Fruit fly (Drosophila melanogaster) whole organism, prepupa: ENCODE data around the gene CG9706.

Experiments
- Blimp-1 ChIP-seq: fragments of 200-800 bp; sonication (Bioruptor generic); optimal IDR thresholded peaks from 3 replicates; lab custom pipeline; 2017; ENCODE audit warnings: missing biosample characterization, missing genetic modification characterization, mild to moderate bottlenecking, moderate library complexity, missing genetic modification reagents
- CG10631 ChIP-seq: fragments of 200-800 bp; sonication (Bioruptor generic); optimal IDR thresholded peaks from 2 replicates; lab custom pipeline; 2016; ENCODE audit warnings: missing biosample characterization, missing genetic modification characterization
- CG10669 ChIP-seq: fragments of 200-800 bp; sonication (Bioruptor generic); optimal IDR thresholded peaks from 3 replicates; lab custom pipeline; 2018; ENCODE audit warnings: missing biosample characterization, mild to moderate bottlenecking, missing genetic modification characterization, moderate library complexity
- CG11294 ChIP-seq: fragments of 200-800 bp; sonication (Bioruptor generic); IDR thresholded peaks from 2 replicates; pipeline ENCODE4 v1.3.6; 2022; ENCODE audit warnings: missing biosample characterization, missing genetic modification characterization
- CG11762 ChIP-seq: fragments of 200-800 bp; sonication (Bioruptor generic); optimal IDR thresholded peaks from 3 replicates; lab custom pipeline; 2016; ENCODE audit warnings: missing biosample characterization, missing genetic modification characterization; ENCODE audit not compliant: insufficient read depth
- CG11902 ChIP-seq: fragments of 200-800 bp; sonication (Bioruptor generic); optimal IDR thresholded peaks from 3 replicates; lab custom pipeline; 2016; ENCODE audit warnings: missing biosample characterization, missing genetic modification characterization
- CG15336 ChIP-seq: fragments of 200-800 bp; sonication (Bioruptor generic); IDR thresholded peaks from 2 replicates; pipeline ENCODE4 v1.3.6; 2022; ENCODE audit warnings: missing biosample characterization, missing genetic modification characterization
- CG1621 ChIP-seq: fragments of 200-800 bp; sonication (Bioruptor generic); optimal IDR thresholded peaks from 3 replicates; lab custom pipeline; 2018; ENCODE audit warnings: missing biosample characterization, mild to moderate bottlenecking, missing genetic modification characterization
- CG16779 ChIP-seq: fragments of 200-800 bp; sonication (Bioruptor generic); optimal IDR thresholded peaks from 3 replicates; lab custom pipeline; 2017; ENCODE audit warnings: missing biosample characterization, mild to moderate bottlenecking, missing genetic modification characterization
- CG31627 ChIP-seq: fragments of 200-800 bp; sonication (Bioruptor generic); optimal IDR thresholded peaks from 3 replicates; lab custom pipeline; 2016; ENCODE audit warnings: missing biosample characterization, missing genetic modification characterization
- CG32006 ChIP-seq: fragments of 200-800 bp; sonication (Bioruptor generic); optimal IDR thresholded peaks from 3 replicates; lab custom pipeline; 2017; ENCODE audit warnings: missing biosample characterization, mild to moderate bottlenecking, missing genetic modification characterization
- CG4318 ChIP-seq: fragments of 200-800 bp; sonication (Bioruptor generic); optimal IDR thresholded peaks from 3 replicates; lab custom pipeline; 2017; ENCODE audit warnings: missing biosample characterization, mild to moderate bottlenecking, missing genetic modification characterization
- CG6163 ChIP-seq: fragments of 200-800 bp; sonication (Bioruptor generic); IDR thresholded peaks from 3 replicates; pipeline ENCODE4 v1.3.6; 2022; ENCODE audit warnings: missing biosample characterization, missing genetic modification characterization
- CG6276 ChIP-seq: fragments of 200-800 bp; sonication (Bioruptor generic); optimal IDR thresholded peaks from 2 replicates; lab custom pipeline; 2017; ENCODE audit warnings: missing biosample characterization, mild to moderate bottlenecking, missing genetic modification characterization
- CG6792 ChIP-seq: fragments of 200-800 bp; sonication (Bioruptor generic); optimal IDR thresholded peaks from 3 replicates; lab custom pipeline; 2016; ENCODE audit warnings: missing biosample characterization, missing genetic modification characterization
- CG6808 ChIP-seq: fragments of 200-800 bp; sonication (Bioruptor generic); optimal IDR thresholded peaks from 3 replicates; lab custom pipeline; 2017; ENCODE audit warnings: missing biosample characterization, missing genetic modification characterization, mild to moderate bottlenecking, moderate library complexity, missing genetic modification reagents
- CG6854 ChIP-seq: fragments of 200-800 bp; sonication (Bioruptor generic); optimal IDR thresholded peaks from 2 replicates; lab custom pipeline; 2017; ENCODE audit warnings: missing biosample characterization, mild to moderate bottlenecking, missing genetic modification characterization
- CG7368 ChIP-seq: fragments of 200-800 bp; sonication (Bioruptor generic); optimal IDR thresholded peaks from 3 replicates; lab custom pipeline; 2016; ENCODE audit warnings: missing biosample characterization, missing genetic modification characterization
- CG8119 ChIP-seq: fragments of 200-800 bp; sonication (Bioruptor generic); IDR thresholded peaks from 3 replicates; pipeline ENCODE4 v1.3.6; 2022; ENCODE audit warnings: missing biosample characterization, missing genetic modification characterization
- CG8319 ChIP-seq: fragments of 200-800 bp; sonication (Bioruptor generic); optimal IDR thresholded peaks from 3 replicates; lab custom pipeline; 2016; ENCODE audit warnings: missing biosample characterization, missing genetic modification characterization
- CG8632 ChIP-seq: fragments of 200-800 bp; sonication (Bioruptor generic); optimal IDR thresholded peaks from 3 replicates; lab custom pipeline; 2016; ENCODE audit warnings: missing biosample characterization, missing genetic modification characterization
- CG9139 ChIP-seq: fragments of 200-800 bp; sonication (Bioruptor generic); optimal IDR thresholded peaks from 3 replicates; lab custom pipeline; 2017; ENCODE audit warnings: missing biosample characterization, mild to moderate bottlenecking, missing genetic modification characterization
- Eip93F ChIP-seq: fragments of 200-800 bp; sonication (Bioruptor generic); optimal IDR thresholded peaks from 2 replicates; lab custom pipeline; 2016; ENCODE audit warnings: missing biosample characterization, mild to moderate bottlenecking, missing genetic modification characterization
- Ets21C ChIP-seq: fragments of 200-800 bp; sonication (Bioruptor generic); optimal IDR thresholded peaks from 3 replicates; lab custom pipeline; 2016; ENCODE audit warnings: missing biosample characterization, missing genetic modification characterization
- Ets96B ChIP-seq: fragments of 200-800 bp; optimal IDR thresholded peaks from 2 replicates; lab custom pipeline; 2019; ENCODE audit warnings: missing biosample characterization, mild to moderate bottlenecking, missing genetic modification characterization, moderate library complexity
- Gug ChIP-seq: fragments of 200-800 bp; sonication (Bioruptor generic); IDR thresholded peaks from 2 replicates; pipeline ENCODE4 v1.3.6; 2022; ENCODE audit warnings: missing biosample characterization, missing genetic modification characterization
- Hr38 ChIP-seq: sonication (Bioruptor generic); optimal IDR thresholded peaks from 2 replicates; lab custom pipeline; 2016; ENCODE audit warnings: missing biosample characterization, missing genetic modification characterization
- Hr39 ChIP-seq: fragments of 200-800 bp; sonication (Bioruptor generic); optimal IDR thresholded peaks from 2 replicates; lab custom pipeline; 2016; ENCODE audit warnings: missing biosample characterization, missing genetic modification characterization
- OdsH ChIP-seq: fragments of 200-800 bp; sonication (Bioruptor generic); optimal IDR thresholded peaks from 3 replicates; lab custom pipeline; 2016; ENCODE audit warnings: missing biosample characterization, missing genetic modification characterization
- Smox ChIP-seq: fragments of 200-800 bp; sonication (Bioruptor generic); optimal IDR thresholded peaks from 3 replicates; lab custom pipeline; 2016; ENCODE audit warnings: missing biosample characterization, missing genetic modification characterization
- Sox102F ChIP-seq: fragments of 200-800 bp; sonication (Bioruptor generic); optimal IDR thresholded peaks from 2 replicates; lab custom pipeline; 2016; ENCODE audit warnings: missing biosample characterization, mild to moderate bottlenecking, missing genetic modification characterization
- Sox14 ChIP-seq: fragments of 200-800 bp; sonication (Bioruptor generic); optimal IDR thresholded peaks from 3 replicates; lab custom pipeline; 2016; ENCODE audit warnings: missing biosample characterization, missing genetic modification characterization
- Sox15 ChIP-seq: fragments of 200-800 bp; sonication (Bioruptor generic); optimal IDR thresholded peaks from 3 replicates; lab custom pipeline; 2016; ENCODE audit warnings: missing biosample characterization, missing genetic modification characterization
- achi ChIP-seq: fragments of 200-800 bp; sonication (Bioruptor generic); optimal IDR thresholded peaks from 3 replicates; lab custom pipeline; 2016; ENCODE audit warnings: missing biosample characterization, missing genetic modification characterization
- acj6 ChIP-seq: fragments of 200-800 bp; sonication (Bioruptor generic); optimal IDR thresholded peaks from 3 replicates; lab custom pipeline; 2016; ENCODE audit warnings: missing biosample characterization, missing genetic modification characterization
- cyc ChIP-seq: fragments of 200-800 bp; sonication (Bioruptor generic); optimal IDR thresholded peaks from 3 replicates; lab custom pipeline; 2016; ENCODE audit warnings: missing biosample characterization, missing genetic modification characterization
- dac ChIP-seq: fragments of 200-800 bp; sonication (Bioruptor generic); optimal IDR thresholded peaks from 2 replicates; lab custom pipeline; 2017; ENCODE audit warnings: missing biosample characterization, mild to moderate bottlenecking, missing genetic modification characterization
- dsx ChIP-seq: fragments of 200-800 bp; optimal IDR thresholded peaks from 3 replicates; lab custom pipeline; 2019; ENCODE audit warnings: missing biosample characterization, mild to moderate bottlenecking, missing genetic modification characterization, moderate library complexity; ENCODE audit not compliant: poor library complexity, severe bottlenecking
- eg ChIP-seq: fragments of 200-800 bp; sonication (Bioruptor generic); IDR thresholded peaks from 3 replicates; pipeline ENCODE4 v1.3.6; 2022; ENCODE audit warnings: missing biosample characterization, missing genetic modification characterization
- esn ChIP-seq: fragments of 200-800 bp; sonication (Bioruptor generic); optimal IDR thresholded peaks from 2 replicates; lab custom pipeline; 2016; ENCODE audit warnings: missing biosample characterization, mild to moderate bottlenecking, missing genetic modification characterization, moderate library complexity
- fd85E ChIP-seq: fragments of 200-800 bp; sonication (Bioruptor generic); optimal IDR thresholded peaks from 3 replicates; lab custom pipeline; 2016; ENCODE audit warnings: missing biosample characterization, missing genetic modification characterization
- lz ChIP-seq: fragments of 200-800 bp; sonication (Bioruptor generic); optimal IDR thresholded peaks from 3 replicates; lab custom pipeline; 2016; ENCODE audit warnings: missing biosample characterization, missing genetic modification characterization
- net ChIP-seq: fragments of 200-800 bp; sonication (Bioruptor generic); optimal IDR thresholded peaks from 3 replicates; lab custom pipeline; 2016; ENCODE audit warnings: missing biosample characterization, missing genetic modification characterization
- pdm3 ChIP-seq: fragments of 200-800 bp; sonication (Bioruptor generic); optimal IDR thresholded peaks from 3 replicates; lab custom pipeline; 2016; ENCODE audit warnings: missing biosample characterization, missing genetic modification characterization
- salr ChIP-seq, 2 experiments: fragments of 200-800 bp; sonication (Bioruptor generic); optimal IDR thresholded peaks; 3 replicates each; lab custom pipeline; 2016 to 2018; ENCODE audit warnings: missing biosample characterization in 2 of 2, missing genetic modification characterization in 2 of 2, mild to moderate bottlenecking in 1 of 2
- spab ChIP-seq: fragments of 200-800 bp; sonication (Bioruptor generic); optimal IDR thresholded peaks from 2 replicates; lab custom pipeline; 2017; ENCODE audit warnings: missing biosample characterization, mild to moderate bottlenecking, missing genetic modification characterization, missing genetic modification reagents
- ss ChIP-seq, 2 experiments: fragments of 200-800 bp; sonication (Bioruptor generic); optimal IDR thresholded peaks; 2 replicates in 1 of 2; 3 replicates in 1 of 2; lab custom pipeline; 2017 to 2018; ENCODE audit warnings: mild to moderate bottlenecking in 2 of 2, missing biosample characterization in 2 of 2, missing genetic modification characterization in 2 of 2, moderate library complexity in 1 of 2
- svp ChIP-seq: fragments of 200-800 bp; sonication (Bioruptor generic); peaks from one replicate; lab custom pipeline; 2016; ENCODE audit warnings: missing biosample characterization, missing genetic modification characterization
- vri ChIP-seq: fragments of 200-800 bp; sonication (Bioruptor generic); optimal IDR thresholded peaks from 3 replicates; lab custom pipeline; 2016; ENCODE audit warnings: missing biosample characterization, mild to moderate bottlenecking, missing genetic modification characterization

CG9706 gene

DNA sequence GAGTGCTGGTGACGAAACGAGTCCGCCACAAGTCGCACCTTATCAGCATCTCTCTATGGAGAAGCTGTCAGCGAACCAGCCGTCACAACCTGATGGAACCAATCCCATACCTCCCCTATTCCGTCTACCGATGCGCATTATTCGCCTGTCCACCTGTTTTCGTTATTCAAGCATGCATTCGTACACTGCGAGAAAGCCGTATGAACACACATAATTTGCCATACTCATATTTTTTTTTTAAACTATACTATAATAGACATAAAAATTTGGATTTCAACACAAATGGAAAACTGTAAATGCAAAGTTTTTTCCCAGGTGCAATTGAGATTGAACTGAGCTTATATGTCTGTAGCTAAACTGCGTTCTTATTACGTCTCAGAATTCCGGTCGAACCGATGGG, 13.8 kb downstream of the CG9706 start (continued):
- peak; percentile 47 for TF ChIP-seq CG11902
- peak; percentile 71; the same call in 2 of the 3 replicates for TF ChIP-seq eg (GFP tag; lab: Robert Waterston, UW)
- no peak for TF ChIP-seq CG6808 (GFP tag; lab: Kevin White, UChicago)
- TF ChIP-seq CG11294 (GFP tag; lab: Robert Waterston, UW): 0 out of 2 replicates have a peak, but pooled peaks have one; percentile 14
- peak; percentile 9 for TF ChIP-seq CG11762
- peak in 1 of 2 experiments; percentile 46 for TF ChIP-seq salr (GFP tag; optimal IDR thresholded peaks at IDR 0.05; lab: Kevin White, UChicago)
- TF ChIP-seq achi (GFP tag; lab: Kevin White, UChicago): no peak
- TF ChIP-seq CG8119 (GFP tag; lab: Robert Waterston, UW): peak; percentile 78
- TF ChIP-seq CG8632 (GFP tag; lab: Kevin White, UChicago): peak; percentile 71
- peak; percentile 44 for TF ChIP-seq Sox15 (GFP tag; lab: Kevin White, UChicago)
- peak; percentile 84 for TF ChIP-seq Sox102F
- TF ChIP-seq acj6: no peak
- TF ChIP-seq CG16779: peak; percentile 8
- TF ChIP-seq, all 60 proteins: peak for 34

DNA sequence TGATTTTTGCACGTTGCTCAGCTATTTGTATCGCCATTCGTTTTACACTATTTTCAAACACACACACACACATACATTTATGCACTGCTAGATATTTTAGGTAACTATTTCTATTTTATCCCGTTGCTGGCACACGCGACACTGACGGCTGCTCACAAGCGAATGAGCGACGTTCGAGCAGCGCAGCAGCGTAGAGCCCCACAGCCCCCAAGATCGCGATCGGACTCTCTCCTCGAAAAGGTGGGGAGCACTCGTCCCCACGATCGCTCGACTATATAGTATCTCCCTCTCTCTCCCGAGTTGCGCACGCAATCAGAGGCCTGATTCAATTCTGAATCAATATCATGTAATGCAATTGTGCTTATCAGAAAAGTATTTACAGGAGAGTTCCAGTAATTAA, 17.2 kb downstream of the CG9706 start:
- TF ChIP-seq fd85E (GFP tag; lab: Kevin White, UChicago): peak; percentile 31
- peak; percentile 9 for TF ChIP-seq CG7368 (GFP tag; lab: Kevin White, UChicago)
- TF ChIP-seq spab (GFP tag; lab: Kevin White, UChicago): no peak
- peak; percentile 1 for TF ChIP-seq CG32006 (GFP tag; lab: Kevin White, UChicago)
- TF ChIP-seq Eip93F (GFP tag; lab: Kevin White, UChicago): no peak
- TF ChIP-seq ss (GFP tag; optimal IDR thresholded peaks at IDR 0.05; lab: Kevin White, UChicago): peak; percentile 56 to 70
- peak; percentile 58 for TF ChIP-seq CG9139 (GFP tag; lab: Kevin White, UChicago)
- peak; percentile 53 for TF ChIP-seq CG6276
- no peak for TF ChIP-seq CG10631 (GFP tag; lab: Kevin White, UChicago)
- peak; percentile 87 for TF ChIP-seq vri
- no peak for TF ChIP-seq CG31627
- no peak for TF ChIP-seq Ets96B (tag; lab: Kevin White, UChicago)
- peak; percentile 27; the same call in 1 of the 2 replicates for TF ChIP-seq CG11294 (GFP tag; lab: Robert Waterston, UW)
- no peak for TF ChIP-seq Blimp-1 (GFP tag; lab: Kevin White, UChicago)
- TF ChIP-seq CG10669 (GFP tag; lab: Kevin White, UChicago): peak; percentile 26
- TF ChIP-seq achi (GFP tag; lab: Kevin White, UChicago): no peak
- TF ChIP-seq CG6792 (GFP tag; lab: Kevin White, UChicago): peak; percentile 14
- TF ChIP-seq CG6854 (GFP tag; lab: Kevin White, UChicago): peak; percentile 76
- TF ChIP-seq cyc (GFP tag; lab: Kevin White, UChicago): no peak
- no peak for TF ChIP-seq lz (GFP tag; lab: Kevin White, UChicago)
- peak; percentile 57; the same call in 1 of the 2 replicates for TF ChIP-seq CG15336 (GFP tag; lab: Robert Waterston, UW)
- peak; percentile 47 for TF ChIP-seq CG6808 (GFP tag; lab: Kevin White, UChicago)
- no peak for TF ChIP-seq Sox15 (GFP tag; lab: Kevin White, UChicago)
- TF ChIP-seq svp (GFP tag; lab: Kevin White, UChicago): peak; percentile 88
- no peak for TF ChIP-seq CG11902
- peak; percentile 33; the same call in 1 of the 3 replicates for TF ChIP-seq CG6163 (GFP tag; lab: Robert Waterston, UW)
- TF ChIP-seq CG11762: no peak
- TF ChIP-seq Hr39 (GFP tag; lab: Kevin White, UChicago): no peak
- no peak for TF ChIP-seq Smox (GFP tag; lab: Kevin White, UChicago)
- TF ChIP-seq CG4318 (GFP tag; lab: Kevin White, UChicago): no peak
- TF ChIP-seq pdm3 (GFP tag; lab: Kevin White, UChicago): no peak
- TF ChIP-seq CG8319: no peak
- TF ChIP-seq esn (GFP tag; lab: Kevin White, UChicago): peak; percentile 28
- no peak for TF ChIP-seq CG8632 (GFP tag; lab: Kevin White, UChicago)
- TF ChIP-seq Ets21C (GFP tag; lab: Kevin White, UChicago): no peak
- no peak for TF ChIP-seq OdsH (GFP tag; lab: Kevin White, UChicago)
- no peak for TF ChIP-seq CG1621
- no peak for TF ChIP-seq Gug
- peak; percentile 7 for TF ChIP-seq dsx (GFP tag; lab: Kevin White, UChicago)
- TF ChIP-seq dac (GFP tag; lab: Kevin White, UChicago): no peak
- TF ChIP-seq Hr38 (GFP tag; lab: Kevin White, UChicago): no peak
- TF ChIP-seq CG8119 (GFP tag; lab: Robert Waterston, UW): peak; percentile 41; the same call in 2 of the 3 replicates
- TF ChIP-seq net (GFP tag; lab: Kevin White, UChicago): peak; percentile 64
- TF ChIP-seq Sox14 (GFP tag; lab: Kevin White, UChicago): no peak
